Worm (Caenorhabditis elegans) whole organism, L1 larva: ENCODE measurements around the gene trap-4.
A peak's percentile ranks its signal among the peaks of the same experiment; 100 is the strongest.

Experiments
- C16A3.4 ChIP-seq: fragments of 150-350 bp; optimal IDR thresholded peaks from 2 replicates; lab custom pipeline; 2014; ENCODE audit warnings: missing biosample characterization, missing genetic modification characterization
- C34B4.2 ChIP-seq: sonication (generic microtip); optimal IDR thresholded peaks from 2 replicates; lab custom pipeline; 2017; ENCODE audit warnings: mild to moderate bottlenecking, missing genetic modification characterization, missing compliant biosample characterization
- F16B12.6 ChIP-seq: fragments of 150-350 bp; optimal IDR thresholded peaks from 2 replicates; lab custom pipeline; 2014; ENCODE audit warnings: missing biosample characterization, missing genetic modification characterization
- ama-1 ChIP-seq: fragments of 150-350 bp; optimal IDR thresholded peaks from 2 replicates; lab custom pipeline; 2014
- blmp-1 ChIP-seq: fragments of 150-350 bp; optimal IDR thresholded peaks from 2 replicates; lab custom pipeline; 2014; ENCODE audit warnings: missing biosample characterization, missing genetic modification characterization
- ceh-8 ChIP-seq: fragments of 200-800 bp; sonication (Bioruptor generic); optimal IDR thresholded peaks from 2 replicates; lab custom pipeline; 2018; ENCODE audit warnings: mild to moderate bottlenecking, missing genetic modification characterization, moderate library complexity, missing compliant biosample characterization
- ceh-82 ChIP-seq, 3 experiments: fragments of 150-350 bp in 1 of 3; sonication (generic microtip) in 2 of 3; optimal IDR thresholded peaks; 2 replicates each; lab custom pipeline; 2014 to 2017; ENCODE audit warnings: missing biosample characterization in 3 of 3, missing genetic modification characterization in 3 of 3
- ceh-90 ChIP-seq: sonication (generic microtip); optimal IDR thresholded peaks from 2 replicates; lab custom pipeline; 2016; ENCODE audit warnings: missing genetic modification characterization, missing compliant biosample characterization
- dsc-1 ChIP-seq: sonication (generic microtip); optimal IDR thresholded peaks from 2 replicates; lab custom pipeline; 2016; ENCODE audit warnings: mild to moderate bottlenecking, missing genetic modification characterization, missing compliant biosample characterization
- egl-13 ChIP-seq: sonication (generic microtip); optimal IDR thresholded peaks from 2 replicates; lab custom pipeline; 2016; ENCODE audit warnings: missing genotype, missing genetic modification reagents, missing genetic modification characterization, missing compliant biosample characterization
- egl-27 ChIP-seq, 2 experiments: fragments of 150-350 bp in 1 of 2; sonication (generic microtip); optimal IDR thresholded peaks; 3 replicates each; lab custom pipeline; 2017 to 2018; ENCODE audit warnings: missing biosample characterization in 2 of 2, missing genetic modification characterization in 2 of 2, missing genetic modification reagents in 2 of 2
- elt-2 ChIP-seq: sonication (generic microtip); optimal IDR thresholded peaks from 2 replicates; lab custom pipeline; 2016; ENCODE audit warnings: missing genetic modification characterization, mild to moderate bottlenecking, inconsistent platforms, missing compliant biosample characterization, missing genetic modification reagents
- elt-3 ChIP-seq, 6 experiments: fragments of 150-350 bp in 1 of 6; sonication (generic microtip); optimal IDR thresholded peaks; 2 replicates each; lab custom pipeline; 2017 to 2018; ENCODE audit warnings: missing biosample characterization in 6 of 6, missing genetic modification characterization in 6 of 6, inconsistent platforms in 1 of 6
- fkh-8 ChIP-seq: sonication (generic microtip); optimal IDR thresholded peaks from 2 replicates; lab custom pipeline; 2016; ENCODE audit warnings: mild to moderate bottlenecking, missing genetic modification characterization, missing compliant biosample characterization
- hlh-17 ChIP-seq: fragments of 200-800 bp; sonication (Bioruptor generic); optimal IDR thresholded peaks from 2 replicates; lab custom pipeline; 2018; ENCODE audit warnings: missing genetic modification characterization, mild to moderate bottlenecking, missing compliant biosample characterization, moderate library complexity, borderline replicate concordance
- isw-1 ChIP-seq: fragments of 200-800 bp; sonication (Bioruptor generic); IDR thresholded peaks from 2 replicates; pipeline ENCODE4 v1.3.6; 2022; ENCODE audit warnings: missing genetic modification characterization, missing compliant biosample characterization
- jun-1 ChIP-seq: fragments of 150-350 bp; optimal IDR thresholded peaks from 2 replicates; lab custom pipeline; 2014; ENCODE audit warnings: missing biosample characterization, missing genetic modification reagents, missing genetic modification characterization
- lin-15B ChIP-seq: fragments of 150-350 bp; sonication (generic microtip); optimal IDR thresholded peaks from 3 replicates; lab custom pipeline; 2014; ENCODE audit warnings: missing biosample characterization, missing genetic modification characterization
- lin-35 ChIP-seq, 2 experiments: fragments of 150-350 bp; optimal IDR thresholded peaks; 2 replicates each; lab custom pipeline; 2014; ENCODE audit warnings: missing biosample characterization in 2 of 2, missing genetic modification characterization in 2 of 2, missing genetic modification reagents in 2 of 2
- lsy-2 ChIP-seq, 2 experiments: fragments of 150-350 bp; optimal IDR thresholded peaks; 2 replicates each; lab custom pipeline; 2014; ENCODE audit warnings: missing biosample characterization in 2 of 2, missing genetic modification characterization in 2 of 2
- mdl-1 ChIP-seq, 2 experiments: fragments of 150-350 bp; optimal IDR thresholded peaks; 2 replicates each; lab custom pipeline; 2014 to 2017; ENCODE audit warnings: missing biosample characterization in 2 of 2, missing genetic modification characterization in 2 of 2, inconsistent platforms in 1 of 2
- mef-2 ChIP-seq: fragments of 150-350 bp; optimal IDR thresholded peaks from 2 replicates; lab custom pipeline; 2014; ENCODE audit warnings: missing biosample characterization, missing genetic modification characterization
- mep-1 ChIP-seq: fragments of 150-350 bp; optimal IDR thresholded peaks from 2 replicates; lab custom pipeline; 2014; ENCODE audit warnings: missing biosample characterization, missing genetic modification characterization
- nhr-12 ChIP-seq: sonication (generic microtip); optimal IDR thresholded peaks from 2 replicates; lab custom pipeline; 2017; ENCODE audit warnings: missing biosample characterization, missing genetic modification characterization
- nhr-19 ChIP-seq: fragments of 200-800 bp; sonication (Bioruptor generic); conservative IDR thresholded peaks from 2 replicates; pipeline ENCODE4 v1.3.6; 2022; ENCODE audit warnings: missing genetic modification characterization, missing compliant biosample characterization
- nhr-20 ChIP-seq: sonication (generic microtip); optimal IDR thresholded peaks from 2 replicates; lab custom pipeline; 2016; ENCODE audit warnings: mild to moderate bottlenecking, missing genetic modification characterization, missing compliant biosample characterization
- nhr-28 ChIP-seq: fragments of 150-350 bp; optimal IDR thresholded peaks from 2 replicates; lab custom pipeline; 2014; ENCODE audit warnings: missing biosample characterization, missing genetic modification characterization
- nhr-47 ChIP-seq: sonication (generic microtip); optimal IDR thresholded peaks from 2 replicates; lab custom pipeline; 2016; ENCODE audit warnings: mild to moderate bottlenecking, missing genetic modification characterization, moderate library complexity, missing compliant biosample characterization
- nhr-71 ChIP-seq: sonication (generic microtip); optimal IDR thresholded peaks from 2 replicates; lab custom pipeline; 2016; ENCODE audit warnings: mild to moderate bottlenecking, missing genetic modification characterization, moderate library complexity, missing compliant biosample characterization
- nhr-84 ChIP-seq: sonication (generic microtip); optimal IDR thresholded peaks from 2 replicates; lab custom pipeline; 2017; ENCODE audit warnings: missing biosample characterization, missing genetic modification characterization
- nhr-85 ChIP-seq: sonication (generic microtip); peaks from one replicate; lab custom pipeline; 2016; ENCODE audit warnings: missing genetic modification characterization, inconsistent platforms, missing compliant biosample characterization
- pag-3 ChIP-seq: sonication (generic microtip); optimal IDR thresholded peaks from 2 replicates; lab custom pipeline; 2017; ENCODE audit warnings: missing genetic modification characterization, mild to moderate bottlenecking, missing compliant biosample characterization, antibody characterized with exemption, borderline replicate concordance; ENCODE audit not compliant: insufficient read depth
- pax-3 ChIP-seq: fragments of 200-800 bp; sonication (Bioruptor generic); optimal IDR thresholded peaks from 2 replicates; lab custom pipeline; 2018; ENCODE audit warnings: mild to moderate bottlenecking, missing genetic modification characterization, moderate library complexity, missing compliant biosample characterization
- rnt-1 ChIP-seq: sonication (generic microtip); optimal IDR thresholded peaks from 2 replicates; lab custom pipeline; 2016; ENCODE audit warnings: mild to moderate bottlenecking, missing genetic modification characterization, moderate library complexity, missing compliant biosample characterization
- snpc-4 ChIP-seq: fragments of 150-350 bp; optimal IDR thresholded peaks from 2 replicates; lab custom pipeline; 2014; ENCODE audit warnings: missing biosample characterization, missing genetic modification characterization
- snu-23 ChIP-seq: sonication (generic microtip); optimal IDR thresholded peaks from 2 replicates; lab custom pipeline; 2016; ENCODE audit warnings: missing genetic modification characterization, missing compliant biosample characterization
- sox-4 ChIP-seq: sonication (generic microtip); optimal IDR thresholded peaks from 2 replicates; lab custom pipeline; 2016; ENCODE audit warnings: missing genetic modification characterization, missing compliant biosample characterization
- sptf-1 ChIP-seq: fragments of 150-350 bp; optimal IDR thresholded peaks from 2 replicates; lab custom pipeline; 2014; ENCODE audit warnings: missing biosample characterization, missing genetic modification characterization
- sup-37 ChIP-seq: fragments of 200-800 bp; sonication (Bioruptor generic); optimal IDR thresholded peaks from 2 replicates; lab custom pipeline; 2018; ENCODE audit warnings: mild to moderate bottlenecking, missing genetic modification characterization, missing compliant biosample characterization
- swsn-7 ChIP-seq: sonication (generic microtip); optimal IDR thresholded peaks from 2 replicates; lab custom pipeline; 2016; ENCODE audit warnings: missing genetic modification characterization, missing compliant biosample characterization
- unc-30 ChIP-seq: sonication (generic microtip); optimal IDR thresholded peaks from 2 replicates; lab custom pipeline; 2017; ENCODE audit warnings: missing biosample characterization, missing genetic modification characterization
- unc-62 ChIP-seq: fragments of 150-350 bp; optimal IDR thresholded peaks from 2 replicates; lab custom pipeline; 2014; ENCODE audit warnings: missing biosample characterization, missing genetic modification reagents, missing genetic modification characterization
- unc-86 ChIP-seq: sonication (generic microtip); optimal IDR thresholded peaks from 2 replicates; lab custom pipeline; 2016; ENCODE audit warnings: missing genetic modification characterization, missing compliant biosample characterization
- unc-98 ChIP-seq: fragments of 200-800 bp; sonication (Bioruptor generic); IDR thresholded peaks from 2 replicates; pipeline ENCODE4 v1.3.6; 2022; ENCODE audit warnings: missing genetic modification characterization, missing compliant biosample characterization
- xbp-1 ChIP-seq: sonication (generic microtip); optimal IDR thresholded peaks from 2 replicates; lab custom pipeline; 2016; ENCODE audit warnings: missing genetic modification characterization, missing compliant biosample characterization
- zag-1 ChIP-seq: fragments of 150-350 bp; optimal IDR thresholded peaks from 2 replicates; lab custom pipeline; 2014; ENCODE audit warnings: missing biosample characterization, missing genetic modification characterization
- ztf-4 ChIP-seq: fragments of 150-350 bp; optimal IDR thresholded peaks from 2 replicates; lab custom pipeline; 2014; ENCODE audit warnings: missing biosample characterization, missing genetic modification characterization

Gene trap-4

ce11 chrIII:11935032-11935947 is 14.8 kb downstream of the trap-4 start:
- TF ChIP-seq zag-1 (tag; lab: Kevin White, UChicago) (no peak), elt-3 (tag; optimal IDR thresholded peaks at IDR 0.05; lab: Kevin White, UChicago) (no peak), dsc-1 (tag; lab: Kevin White, UChicago) (peak; percentile 83), lin-15B (tag; lab: Kevin White, UChicago) (no peak), mep-1 (tag; lab: Kevin White, UChicago) (peak; percentile 1), mef-2 (tag; lab: Kevin White, UChicago) (no peak), sox-4 (no peak), nhr-20 (tag; lab: Kevin White, UChicago) (peak; percentile 13), C16A3.4 (tag; lab: Kevin White, UChicago) (no peak), nhr-19 (GFP tag; lab: Robert Waterston, UW) (peak; percentile 42), snpc-4 (tag; lab: Kevin White, UChicago) (no peak), swsn-7 (peak; percentile 18), jun-1 (no peak), ceh-8 (GFP tag; lab: Kevin White, UChicago) (peak; percentile 46), blmp-1 (tag; lab: Kevin White, UChicago) (no peak), sptf-1 (tag; lab: Kevin White, UChicago) (no peak), ama-1 (lab: Kevin White, UChicago) (peak; percentile 14), ztf-4 (tag; lab: Kevin White, UChicago) (no peak), nhr-47 (tag; lab: Kevin White, UChicago) (peak; percentile 64), snu-23 (GFP tag; lab: Kevin White, UChicago) (peak; percentile 12), pag-3 (tag; lab: Kevin White, UChicago) (no peak), sup-37 (peak; percentile 26), nhr-84 (tag; lab: Kevin White, UChicago) (no peak), C34B4.2 (tag; lab: Kevin White, UChicago) (no peak), elt-2 (tag; lab: Kevin White, UChicago) (no peak), xbp-1 (tag; lab: Kevin White, UChicago) (peak; percentile 79), fkh-8 (tag; lab: Kevin White, UChicago) (peak; percentile 89), F16B12.6 (tag; lab: Kevin White, UChicago) (no peak), pax-3 (tag; lab: Kevin White, UChicago) (peak; percentile 49), unc-62 (GFP tag; lab: Kevin White, UChicago) (peak; percentile 44), nhr-71 (tag; lab: Kevin White, UChicago) (peak; percentile 66), ceh-90 (tag; lab: Kevin White, UChicago) (no peak), nhr-28 (tag; lab: Kevin White, UChicago) (no peak), rnt-1 (tag; lab: Kevin White, UChicago) (peak; percentile 74), egl-27 (tag; optimal IDR thresholded peaks at IDR 0.05; lab: Kevin White, UChicago) (no peak), egl-13 (peak; percentile 2), hlh-17 (GFP tag; lab: Kevin White, UChicago) (no peak), lin-35 (GFP tag; optimal IDR thresholded peaks at IDR 0.05; lab: Kevin White, UChicago) (peak in 1 of 2 experiments; percentile 15), unc-30 (tag; lab: Kevin White, UChicago) (no peak), mdl-1 (tag; optimal IDR thresholded peaks at IDR 0.05; lab: Kevin White, UChicago) (no peak), unc-98 (GFP tag; lab: Robert Waterston, UW) (0 out of 2 replicates have a peak, but pooled peaks have one; percentile 37), ceh-82 (tag; optimal IDR thresholded peaks at IDR 0.05; lab: Kevin White, UChicago) (peak in 1 of 3 experiments; percentile 23), nhr-12 (no peak), unc-86 (no peak), isw-1 (GFP tag; lab: Robert Waterston, UW) (no peak), lsy-2 (tag; optimal IDR thresholded peaks at IDR 0.05; lab: Kevin White, UChicago) (peak in 1 of 2 experiments; percentile 9), nhr-85 (tag; lab: Kevin White, UChicago) (peak; percentile 35)
